Worm (Caenorhabditis elegans) whole organism, L1 larva: ENCODE data around the gene fbxb-87.

Experiments used
- dsc-1 ChIP-seq: sonication (generic microtip); optimal IDR thresholded peaks from 2 replicates; lab custom pipeline; 2016; ENCODE audit warnings: mild to moderate bottlenecking, missing genetic modification characterization, missing compliant biosample characterization
- egl-27 ChIP-seq, 2 experiments: fragments of 150-350 bp in 1 of 2; sonication (generic microtip); optimal IDR thresholded peaks; 3 replicates each; lab custom pipeline; 2017 to 2018; ENCODE audit warnings: missing biosample characterization in 2 of 2, missing genetic modification characterization in 2 of 2, missing genetic modification reagents in 2 of 2
- lsy-2 ChIP-seq, 2 experiments: fragments of 150-350 bp; optimal IDR thresholded peaks; 2 replicates each; lab custom pipeline; 2014; ENCODE audit warnings: missing biosample characterization in 2 of 2, missing genetic modification characterization in 2 of 2
- nhr-85 ChIP-seq: sonication (generic microtip); peaks from one replicate; lab custom pipeline; 2016; ENCODE audit warnings: missing genetic modification characterization, inconsistent platforms, missing compliant biosample characterization
- skn-1 ChIP-seq: fragments of 150-350 bp; optimal IDR thresholded peaks from 2 replicates; lab custom pipeline; 2014; ENCODE audit warnings: missing biosample characterization, missing genetic modification characterization
- unc-62 ChIP-seq: fragments of 150-350 bp; optimal IDR thresholded peaks from 2 replicates; lab custom pipeline; 2014; ENCODE audit warnings: missing biosample characterization, missing genetic modification reagents, missing genetic modification characterization

- TF ChIP-seq skn-1, result no peak
- TF ChIP-seq egl-27 (tag; optimal IDR thresholded peaks at IDR 0.05; lab: Kevin White, UChicago), result no peak
- TF ChIP-seq dsc-1 (tag; lab: Kevin White, UChicago), result no peak
- no peak for TF ChIP-seq unc-62 (GFP tag; lab: Kevin White, UChicago)
- no peak for TF ChIP-seq nhr-85
- TF ChIP-seq lsy-2 (tag; optimal IDR thresholded peaks at IDR 0.05; lab: Kevin White, UChicago), result no peak
These were observed 41.6 kb downstream of the fbxb-87 start, which contains the start of gene rle-1 for ce11 chrIII:10935944-10936343.
